Worm (Caenorhabditis elegans) whole organism, L4 larva: ENCODE measurements around the gene ZK154.1.

ENCODE experiments used
- aha-1 ChIP-seq: fragments of 150-350 bp; peaks from one replicate; lab custom pipeline; 2014; ENCODE audit warnings: missing biosample characterization, missing genetic modification characterization
- attf-4 ChIP-seq: sonication (generic microtip); optimal IDR thresholded peaks from 3 replicates; lab custom pipeline; 2017; ENCODE audit warnings: missing biosample characterization, missing genetic modification characterization
- ceh-32 ChIP-seq: sonication (generic microtip); optimal IDR thresholded peaks from 2 replicates; lab custom pipeline; 2016; ENCODE audit warnings: mild to moderate bottlenecking, missing genetic modification characterization, missing compliant biosample characterization; ENCODE audit not compliant: poor library complexity
- jun-1 ChIP-seq: fragments of 150-350 bp; optimal IDR thresholded peaks from 2 replicates; lab custom pipeline; 2014; ENCODE audit warnings: missing biosample characterization, missing genetic modification reagents, missing genetic modification characterization
- lin-13 ChIP-seq: fragments of 150-350 bp; optimal IDR thresholded peaks from 2 replicates; lab custom pipeline; 2014; ENCODE audit warnings: missing biosample characterization, missing genetic modification reagents, missing genetic modification characterization
- madf-9 ChIP-seq: fragments of 200-800 bp; sonication (Bioruptor generic); conservative IDR thresholded peaks from 2 replicates; pipeline ENCODE4 v1.3.6; 2022; ENCODE audit warnings: missing genetic modification reagents, missing genetic modification characterization, missing compliant biosample characterization
- nhr-102 ChIP-seq: sonication (generic microtip); optimal IDR thresholded peaks from 2 replicates; lab custom pipeline; 2016; ENCODE audit warnings: mild to moderate bottlenecking, missing genetic modification characterization, moderate library complexity, missing compliant biosample characterization
- nhr-6 ChIP-seq: fragments of 150-350 bp; optimal IDR thresholded peaks from 2 replicates; lab custom pipeline; 2014; ENCODE audit warnings: missing biosample characterization, missing genetic modification characterization
- nhr-77 ChIP-seq: fragments of 150-350 bp; optimal IDR thresholded peaks from 2 replicates; lab custom pipeline; 2014; ENCODE audit warnings: missing biosample characterization, missing genetic modification characterization
- unc-39 ChIP-seq: sonication (generic microtip); optimal IDR thresholded peaks from 2 replicates; lab custom pipeline; 2017; ENCODE audit warnings: missing biosample characterization, missing genetic modification characterization
- unc-62 ChIP-seq, 3 experiments: fragments of 150-350 bp in 1 of 3; sonication (generic microtip); optimal IDR thresholded peaks in 2 of 3; peaks in 1 of 3; 1 replicate in 1 of 3; 2 replicates in 2 of 3; lab custom pipeline; 2014 to 2017; ENCODE audit warnings: missing biosample characterization in 3 of 3, missing genetic modification characterization in 3 of 3, missing genetic modification reagents in 3 of 3, missing genotype in 1 of 3
- ztf-11 ChIP-seq: fragments of 150-350 bp; optimal IDR thresholded peaks from 2 replicates; lab custom pipeline; 2014; ENCODE audit warnings: missing biosample characterization, missing genetic modification characterization

DNA sequence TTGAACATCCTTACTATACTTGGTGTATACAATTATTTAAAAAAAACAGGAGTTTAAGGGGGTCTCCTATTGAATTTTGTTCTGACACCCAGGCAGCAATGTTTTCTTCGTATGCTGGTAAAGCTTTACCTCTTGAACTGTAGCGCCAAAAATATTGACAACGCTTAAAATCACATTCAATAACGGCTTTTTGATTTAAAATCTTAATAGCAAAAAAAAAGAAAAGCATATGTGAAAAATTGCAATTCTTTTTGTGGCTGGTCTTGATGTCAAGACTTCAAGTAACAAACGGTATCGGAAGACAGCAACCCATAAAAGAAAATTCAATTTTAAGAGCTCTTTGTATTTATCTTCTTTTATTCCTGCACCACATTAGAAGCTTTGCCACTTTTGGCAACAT, 2.5 kb downstream of the ZK154.1 start:
- TF ChIP-seq madf-9 (GFP tag; lab: Robert Waterston, UW) (no peak), lin-13 (GFP tag; lab: Kevin White, UChicago) (no peak), nhr-102 (tag; lab: Kevin White, UChicago) (no peak), ztf-11 (no peak), nhr-6 (tag; lab: Kevin White, UChicago) (no peak), unc-39 (tag; lab: Kevin White, UChicago) (no peak), attf-4 (tag; lab: Kevin White, UChicago) (no peak), aha-1 (tag; lab: Kevin White, UChicago) (peak; percentile 91), ceh-32 (tag; lab: Kevin White, UChicago) (no peak), nhr-77 (no peak), unc-62 (GFP tag; optimal IDR thresholded peaks at IDR 0.05 in 1 of 2; lab: Kevin White, UChicago) (no peak), unc-62 (tag; optimal IDR thresholded peaks at IDR 0.05; lab: Kevin White, UChicago) (no peak), jun-1 (tag; lab: Kevin White, UChicago) (no peak)
